Worm (Caenorhabditis elegans) whole organism, L3 larva: ENCODE data around the gene ceh-63.
A peak's percentile ranks its signal among the peaks of the same experiment; 100 is the strongest.

Source experiments
- R02D3.7 ChIP-seq: fragments of 150-350 bp; optimal IDR thresholded peaks from 2 replicates; lab custom pipeline; 2014; ENCODE audit warnings: missing biosample characterization, missing genetic modification characterization
- aly-2 ChIP-seq: fragments of 150-350 bp; optimal IDR thresholded peaks from 2 replicates; lab custom pipeline; 2014; ENCODE audit warnings: missing biosample characterization, missing genetic modification characterization
- ama-1 ChIP-seq: fragments of 150-350 bp; optimal IDR thresholded peaks from 2 replicates; lab custom pipeline; 2018
- ceh-28 ChIP-seq: fragments of 150-350 bp; optimal IDR thresholded peaks from 2 replicates; lab custom pipeline; 2014; ENCODE audit warnings: missing biosample characterization, missing genetic modification reagents, missing genetic modification characterization
- ceh-82 ChIP-seq: fragments of 150-350 bp; optimal IDR thresholded peaks from 2 replicates; lab custom pipeline; 2014; ENCODE audit warnings: missing biosample characterization, missing genetic modification characterization
- egl-27 ChIP-seq: sonication (generic microtip); optimal IDR thresholded peaks from 4 replicates; lab custom pipeline; 2017; ENCODE audit warnings: missing biosample characterization, missing genetic modification reagents, missing genetic modification characterization
- egl-5 ChIP-seq: fragments of 150-350 bp; optimal IDR thresholded peaks from 2 replicates; lab custom pipeline; 2017; ENCODE audit warnings: missing biosample characterization, missing genetic modification reagents, missing genetic modification characterization, inconsistent platforms
- elt-1 ChIP-seq: fragments of 150-350 bp; optimal IDR thresholded peaks from 2 replicates; lab custom pipeline; 2014; ENCODE audit warnings: missing biosample characterization, missing genetic modification characterization
- elt-2 ChIP-seq: sonication (generic microtip); optimal IDR thresholded peaks from 2 replicates; lab custom pipeline; 2016; ENCODE audit warnings: missing genetic modification reagents, mild to moderate bottlenecking, missing genetic modification characterization, missing compliant biosample characterization
- elt-3 ChIP-seq, 3 experiments: fragments of 150-350 bp in 1 of 3; sonication (generic microtip) in 2 of 3; optimal IDR thresholded peaks; 2 replicates in 2 of 3; 4 replicates in 1 of 3; lab custom pipeline; 2014 to 2017; ENCODE audit warnings: missing biosample characterization in 3 of 3, missing genetic modification characterization in 3 of 3
- eor-1 ChIP-seq, 2 experiments: fragments of 150-350 bp; optimal IDR thresholded peaks; 2 replicates each; lab custom pipeline; 2014 to 2018; ENCODE audit warnings: missing biosample characterization in 2 of 2, missing genetic modification characterization in 2 of 2
- fkh-10 ChIP-seq: sonication (generic microtip); optimal IDR thresholded peaks from 2 replicates; lab custom pipeline; 2017; ENCODE audit warnings: missing biosample characterization, missing genetic modification reagents, missing genetic modification characterization
- fkh-2 ChIP-seq: fragments of 150-350 bp; optimal IDR thresholded peaks from 2 replicates; lab custom pipeline; 2014; ENCODE audit warnings: missing biosample characterization, missing genetic modification reagents, missing genetic modification characterization
- fos-1 ChIP-seq: fragments of 150-350 bp; optimal IDR thresholded peaks from 2 replicates; lab custom pipeline; 2014; ENCODE audit warnings: missing biosample characterization, missing genetic modification characterization
- hmg-11 ChIP-seq: sonication (generic microtip); optimal IDR thresholded peaks from 2 replicates; lab custom pipeline; 2016; ENCODE audit warnings: missing genetic modification characterization, missing compliant biosample characterization
- jun-1 ChIP-seq: fragments of 150-350 bp; optimal IDR thresholded peaks from 2 replicates; lab custom pipeline; 2014; ENCODE audit warnings: missing biosample characterization, missing genetic modification reagents, missing genetic modification characterization
- lin-15B ChIP-seq: fragments of 150-350 bp; optimal IDR thresholded peaks from 2 replicates; lab custom pipeline; 2014; ENCODE audit warnings: missing biosample characterization, missing genetic modification characterization
- lin-39 ChIP-seq: fragments of 150-350 bp; optimal IDR thresholded peaks from 2 replicates; lab custom pipeline; 2018; ENCODE audit warnings: missing biosample characterization, missing genetic modification reagents, missing genetic modification characterization
- mml-1 ChIP-seq: fragments of 150-350 bp; sonication (generic microtip); optimal IDR thresholded peaks from 3 replicates; lab custom pipeline; 2014; ENCODE audit warnings: missing biosample characterization, missing genetic modification characterization
- nfya-1 ChIP-seq: sonication (generic microtip); optimal IDR thresholded peaks from 2 replicates; lab custom pipeline; 2017; ENCODE audit warnings: missing genetic modification characterization, mild to moderate bottlenecking, missing compliant biosample characterization, antibody characterized with exemption, moderate library complexity; ENCODE audit not compliant: insufficient read depth
- nhr-11 ChIP-seq: fragments of 150-350 bp; optimal IDR thresholded peaks from 2 replicates; lab custom pipeline; 2014; ENCODE audit warnings: missing biosample characterization, missing genetic modification characterization
- nhr-12 ChIP-seq: fragments of 150-350 bp; optimal IDR thresholded peaks from 2 replicates; lab custom pipeline; 2014; ENCODE audit warnings: missing biosample characterization, missing genetic modification characterization
- nhr-237 ChIP-seq: fragments of 150-350 bp; optimal IDR thresholded peaks from 2 replicates; lab custom pipeline; 2014; ENCODE audit warnings: missing biosample characterization, missing genetic modification characterization
- nhr-25 ChIP-seq: sonication (generic microtip); optimal IDR thresholded peaks from 2 replicates; lab custom pipeline; 2017; ENCODE audit warnings: missing biosample characterization, missing genetic modification characterization
- nhr-28 ChIP-seq: fragments of 150-350 bp; optimal IDR thresholded peaks from 2 replicates; lab custom pipeline; 2014; ENCODE audit warnings: missing biosample characterization, missing genetic modification characterization
- nhr-43 ChIP-seq: sonication (generic microtip); optimal IDR thresholded peaks from 2 replicates; lab custom pipeline; 2016; ENCODE audit warnings: mild to moderate bottlenecking, missing genetic modification characterization, missing compliant biosample characterization; ENCODE audit not compliant: poor library complexity, severe bottlenecking
- nhr-76 ChIP-seq: fragments of 150-350 bp; sonication (generic microtip); optimal IDR thresholded peaks from 5 replicates; lab custom pipeline; 2014; ENCODE audit warnings: missing biosample characterization, missing genetic modification characterization
- sea-2 ChIP-seq: fragments of 150-350 bp; sonication (generic microtip); optimal IDR thresholded peaks from 4 replicates; lab custom pipeline; 2014; ENCODE audit warnings: missing biosample characterization, missing genetic modification reagents, missing genetic modification characterization
- skn-1 ChIP-seq: fragments of 150-350 bp; optimal IDR thresholded peaks from 2 replicates; lab custom pipeline; 2014; ENCODE audit warnings: missing biosample characterization, missing genetic modification characterization
- snpc-4 ChIP-seq: fragments of 150-350 bp; optimal IDR thresholded peaks from 2 replicates; lab custom pipeline; 2014; ENCODE audit warnings: missing biosample characterization, missing genetic modification characterization
- tbx-2 ChIP-seq: sonication (generic microtip); optimal IDR thresholded peaks from 2 replicates; lab custom pipeline; 2016; ENCODE audit warnings: mild to moderate bottlenecking, missing genetic modification characterization, missing compliant biosample characterization
- zag-1 ChIP-seq: fragments of 150-350 bp; optimal IDR thresholded peaks from 2 replicates; lab custom pipeline; 2014; ENCODE audit warnings: missing biosample characterization, missing genetic modification characterization

Gene ceh-63

DNA sequence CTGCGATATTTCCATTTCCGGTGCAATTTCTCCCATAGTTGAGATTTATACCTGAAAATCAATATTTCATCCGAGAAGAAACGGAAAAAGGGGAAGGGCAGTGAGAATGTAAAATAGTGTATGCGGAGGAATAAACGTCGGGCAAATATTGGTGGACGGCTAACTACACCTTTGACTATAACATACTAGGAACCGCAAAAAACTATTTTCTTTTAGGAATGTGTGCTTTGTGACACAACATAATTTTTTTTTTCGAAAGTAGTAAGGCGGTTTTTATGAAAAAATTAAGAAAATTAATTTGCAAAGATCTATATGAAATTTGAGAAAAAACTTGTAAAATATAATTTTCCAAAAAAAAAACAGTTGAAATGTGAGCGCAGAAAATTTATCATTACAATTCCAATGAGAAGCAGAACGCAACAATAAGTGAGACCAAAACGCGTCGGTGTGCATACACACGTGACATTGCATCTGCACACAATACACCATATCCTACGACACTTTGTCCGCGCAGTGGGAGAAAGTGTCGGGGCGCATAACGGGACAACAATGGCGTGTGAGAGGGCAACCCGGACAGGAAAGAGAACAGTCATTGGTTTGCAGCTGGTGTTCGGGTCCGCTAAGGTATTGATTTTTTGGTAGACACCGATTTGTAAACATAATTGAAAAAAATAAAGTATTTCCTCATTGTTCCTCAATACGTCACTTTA, 23.6 kb downstream of the ceh-63 start, which contains the start of the genes sax-1 and R11G1.2 (continued):
- TF ChIP-seq nhr-76 (tag; lab: Kevin White, UChicago) (no peak), nhr-237 (tag; lab: Kevin White, UChicago) (no peak), eor-1 (tag; optimal IDR thresholded peaks at IDR 0.05; lab: Kevin White, UChicago) (no peak), aly-2 (tag; lab: Kevin White, UChicago) (no peak), nhr-11 (no peak), lin-39 (tag; lab: Kevin White, UChicago) (peak; percentile 69), skn-1 (tag; lab: Kevin White, UChicago) (peak; percentile 33), ceh-82 (tag; lab: Kevin White, UChicago) (no peak), sea-2 (GFP tag; lab: Kevin White, UChicago) (no peak), tbx-2 (tag; lab: Kevin White, UChicago) (no peak), lin-15B (tag; lab: Kevin White, UChicago) (peak; percentile 25), elt-2 (peak; percentile 41), nhr-12 (tag; lab: Kevin White, UChicago) (no peak), elt-3 (tag; optimal IDR thresholded peaks at IDR 0.05; lab: Kevin White, UChicago) (no peak), fkh-2 (tag; lab: Kevin White, UChicago) (no peak), zag-1 (tag; lab: Kevin White, UChicago) (no peak), elt-1 (tag; lab: Kevin White, UChicago) (no peak), ceh-28 (tag; lab: Kevin White, UChicago) (peak; percentile 29), nhr-28 (tag; lab: Kevin White, UChicago) (no peak), R02D3.7 (tag; lab: Kevin White, UChicago) (no peak)
- TF ChIP-seq, all 47 proteins: peak for 13

ce11 chrX:3645924-3646323, 27.9 kb downstream of the ceh-63 start:
- TF ChIP-seq R02D3.7 (tag; lab: Kevin White, UChicago) (no peak), egl-5 (tag; lab: Kevin White, UChicago) (no peak), ama-1 (no peak), nhr-43 (tag; lab: Kevin White, UChicago) (no peak), ceh-82 (tag; lab: Kevin White, UChicago) (no peak), mml-1 (tag; lab: Kevin White, UChicago) (no peak), snpc-4 (tag; lab: Kevin White, UChicago) (no peak), nhr-11 (no peak), fos-1 (tag; lab: Kevin White, UChicago) (no peak), nhr-25 (tag; lab: Kevin White, UChicago) (no peak), elt-2 (no peak), egl-27 (no peak), elt-1 (tag; lab: Kevin White, UChicago) (no peak), nhr-12 (tag; lab: Kevin White, UChicago) (no peak), nfya-1 (tag; lab: Kevin White, UChicago) (no peak), hmg-11 (no peak), lin-39 (tag; lab: Kevin White, UChicago) (no peak)

- no peak for TF ChIP-seq R02D3.7 (tag; lab: Kevin White, UChicago)
- TF ChIP-seq egl-27 = no peak
- TF ChIP-seq zag-1 (tag; lab: Kevin White, UChicago) = no peak
These were observed 29.1 kb downstream of the ceh-63 start, which contains the start of gene tmem-24 for ce11 chrX:3644796-3645195. tmem-24 (minus strand) TSS chrX:3644896.

ce11 chrX:3634782-3635181, 39.1 kb downstream of the ceh-63 start:
- TF ChIP-seq nhr-12 (tag; lab: Kevin White, UChicago) = no peak
- no peak for TF ChIP-seq jun-1 (tag; lab: Kevin White, UChicago)
- no peak for TF ChIP-seq skn-1 (tag; lab: Kevin White, UChicago)
- peak; percentile 5 for TF ChIP-seq fkh-10 (GFP tag; lab: Kevin White, UChicago)
- no peak for TF ChIP-seq elt-3 (tag; optimal IDR thresholded peaks at IDR 0.05; lab: Kevin White, UChicago)

- TF ChIP-seq ama-1 (no peak), skn-1 (tag; lab: Kevin White, UChicago) (no peak), nhr-43 (tag; lab: Kevin White, UChicago) (no peak)
These were observed 40.2 kb downstream of the ceh-63 start, which contains the start of gene gst-11 for ce11 chrX:3633654-3634053. gst-11 (minus strand) TSS chrX:3633754.
